Worm (Caenorhabditis elegans): ENCODE results near the gene srx-76.
A peak's percentile ranks its signal among the peaks of the same experiment; 100 is the strongest.

srx-76 gene

ce11 chrV:11879732-11880131 is 11.9 kb upstream of the srx-76 start, which contains the start of gene sulp-5:
TSS of gene sulp-5 (plus strand) at chrV:11880032.
- TF ChIP-seq nhr-12 (tag; optimal IDR thresholded peaks at IDR 0.05) (no peak), ceh-8 (GFP tag; optimal IDR thresholded peaks at IDR 0.05) (no peak), alr-1 (tag; optimal IDR thresholded peaks at IDR 0.05; ENCODE audit: borderline replicate concordance) (no peak), nhr-85 (tag) (peak; percentile 41), pax-3 (tag; optimal IDR thresholded peaks at IDR 0.05) (no peak), aly-2 (tag; optimal IDR thresholded peaks at IDR 0.05) (no peak), nhr-71 (tag; optimal IDR thresholded peaks at IDR 0.05) (no peak)

- TF ChIP-seq skn-1 (tag; optimal IDR thresholded peaks at IDR 0.05) = no peak
- TF ChIP-seq efl-1 (optimal IDR thresholded peaks at IDR 0.05) = no peak
- no peak for TF ChIP-seq efl-1 (GFP tag; optimal IDR thresholded peaks at IDR 0.05 in 1 of 2)
- no peak for TF ChIP-seq sox-4 (tag; optimal IDR thresholded peaks at IDR 0.05)
- TF ChIP-seq blmp-1 (tag; optimal IDR thresholded peaks at IDR 0.05) = peak; percentile 8
- TF ChIP-seq ceh-8 (GFP tag; optimal IDR thresholded peaks at IDR 0.05) = no peak
- TF ChIP-seq ceh-82 (tag; optimal IDR thresholded peaks at IDR 0.05) = no peak
- TF ChIP-seq fos-1 (tag; optimal IDR thresholded peaks at IDR 0.05) = no peak
- peak; percentile 69 for TF ChIP-seq nhr-85 (tag)
- TF ChIP-seq lin-14 (GFP tag; optimal IDR thresholded peaks at IDR 0.05) = peak; percentile 49
- TF ChIP-seq lir-3 (tag; optimal IDR thresholded peaks at IDR 0.05; ENCODE audit: poor library complexity) = no peak
- 0 out of 2 replicates have a peak, but pooled peaks have one; percentile 29 for TF ChIP-seq grh-1 (GFP tag; IDR thresholded peaks at IDR 0.05)
- no peak for TF ChIP-seq mep-1 (tag; optimal IDR thresholded peaks at IDR 0.05)
- no peak for TF ChIP-seq pax-3 (tag; optimal IDR thresholded peaks at IDR 0.05)
- no peak for TF ChIP-seq lin-13 (GFP tag; optimal IDR thresholded peaks at IDR 0.05)
- TF ChIP-seq mef-2 (tag; optimal IDR thresholded peaks at IDR 0.05) = no peak
- peak in 2 of 6 experiments; percentile 22 to 36 for TF ChIP-seq elt-3 (tag; optimal IDR thresholded peaks at IDR 0.05)
- no peak for TF ChIP-seq nhr-76 (tag; optimal IDR thresholded peaks at IDR 0.05)
- TF ChIP-seq zag-1 (tag; optimal IDR thresholded peaks at IDR 0.05) = no peak
- TF ChIP-seq unc-130 (tag; optimal IDR thresholded peaks at IDR 0.05) = no peak
- no peak for TF ChIP-seq sptf-1 (tag; optimal IDR thresholded peaks at IDR 0.05)
- no peak for TF ChIP-seq isw-1 (GFP tag; IDR thresholded peaks at IDR 0.05)
- peak in 1 of 2 experiments; percentile 6 for TF ChIP-seq lin-35 (GFP tag; optimal IDR thresholded peaks at IDR 0.05)
- TF ChIP-seq F16B12.6 (tag; optimal IDR thresholded peaks at IDR 0.05) = no peak
- TF ChIP-seq egl-13 (tag; optimal IDR thresholded peaks at IDR 0.05) = no peak
- TF ChIP-seq Y116A8C.19 (tag; optimal IDR thresholded peaks at IDR 0.05; ENCODE audit: borderline replicate concordance) = no peak
- no peak for TF ChIP-seq mdl-1 (tag; optimal IDR thresholded peaks at IDR 0.05)
- peak; percentile 33; the same call in 1 of the 2 replicates for TF ChIP-seq nhr-19 (GFP tag; conservative IDR thresholded peaks at IDR 0.05)
- TF ChIP-seq C34B4.2 (tag; optimal IDR thresholded peaks at IDR 0.05) = no peak
- peak; percentile 35 for TF ChIP-seq snu-23 (GFP tag; optimal IDR thresholded peaks at IDR 0.05)
- TF ChIP-seq nhr-90 (tag; optimal IDR thresholded peaks at IDR 0.05; ENCODE audit: poor library complexity) = no peak
- TF ChIP-seq nhr-71 (tag; optimal IDR thresholded peaks at IDR 0.05) = peak; percentile 46
- no peak for TF ChIP-seq unc-86 (tag; optimal IDR thresholded peaks at IDR 0.05)
- TF ChIP-seq aly-2 (tag; optimal IDR thresholded peaks at IDR 0.05) = no peak
- TF ChIP-seq nhr-237 (tag; optimal IDR thresholded peaks at IDR 0.05) = no peak
- no peak for TF ChIP-seq irx-1 (tag; optimal IDR thresholded peaks at IDR 0.05)
- no peak for TF ChIP-seq unc-30 (tag; optimal IDR thresholded peaks at IDR 0.05)
- TF ChIP-seq nhr-20 (tag; optimal IDR thresholded peaks at IDR 0.05) = peak; percentile 9
- no peak for TF ChIP-seq C04F5.9 (tag; optimal IDR thresholded peaks at IDR 0.05)
- no peak for TF ChIP-seq dpl-1 (GFP tag; optimal IDR thresholded peaks at IDR 0.05)
- TF ChIP-seq lsy-2 (tag; optimal IDR thresholded peaks at IDR 0.05) = peak in 1 of 2 experiments; percentile 15
- no peak for TF ChIP-seq jun-1 (tag; optimal IDR thresholded peaks at IDR 0.05)
- TF ChIP-seq nhr-47 (tag; optimal IDR thresholded peaks at IDR 0.05) = no peak
- TF ChIP-seq ces-1 (GFP tag; optimal IDR thresholded peaks at IDR 0.05) = no peak
- TF ChIP-seq tbx-2 (tag; optimal IDR thresholded peaks at IDR 0.05) = no peak
- TF ChIP-seq zip-4 (GFP tag; optimal IDR thresholded peaks at IDR 0.05) = no peak
- TF ChIP-seq ceh-63 (GFP tag; optimal IDR thresholded peaks at IDR 0.05) = no peak
- no peak for TF ChIP-seq fkh-8 (tag; optimal IDR thresholded peaks at IDR 0.05)
- TF ChIP-seq egl-27 (tag; optimal IDR thresholded peaks at IDR 0.05) = no peak
Observed at ce11 chrV:11883215-11883614, 8.4 kb upstream of the srx-76 start.
